Fruit fly (Drosophila melanogaster) whole organism, embryonic: ENCODE data around the gene CG13699.

Source experiments
- B-H1 ChIP-seq: fragments of 200-800 bp; sonication (Bioruptor generic); IDR thresholded peaks from 3 replicates; pipeline ENCODE4 v1.3.6; 2022; ENCODE audit warnings: missing biosample characterization, missing genetic modification characterization
- Bdp1 ChIP-seq: fragments of 200-800 bp; sonication (Bioruptor generic); optimal IDR thresholded peaks from 3 replicates; lab custom pipeline; 2016; ENCODE audit warnings: missing biosample characterization, missing genetic modification characterization
- CG10274 ChIP-seq: fragments of 200-800 bp; sonication (Bioruptor generic); optimal IDR thresholded peaks from 3 replicates; lab custom pipeline; 2017; ENCODE audit warnings: missing biosample characterization, mild to moderate bottlenecking, missing genetic modification characterization
- CG11723 ChIP-seq: fragments of 200-800 bp; sonication (Bioruptor generic); optimal IDR thresholded peaks from 2 replicates; lab custom pipeline; 2017; ENCODE audit warnings: missing biosample characterization, mild to moderate bottlenecking, missing genetic modification characterization
- CG13894 ChIP-seq: fragments of 200-800 bp; sonication (Bioruptor generic); optimal IDR thresholded peaks from 3 replicates; lab custom pipeline; 2018; ENCODE audit warnings: missing biosample characterization, mild to moderate bottlenecking, missing genetic modification characterization, moderate library complexity
- CG14050 ChIP-seq: fragments of 200-800 bp; sonication (Bioruptor generic); IDR thresholded peaks from 3 replicates; pipeline ENCODE4 v1.3.6; 2022; ENCODE audit warnings: missing biosample characterization, missing genetic modification characterization
- CG1529 ChIP-seq: fragments of 200-800 bp; sonication (Bioruptor generic); optimal IDR thresholded peaks from 3 replicates; lab custom pipeline; 2018; ENCODE audit warnings: missing biosample characterization, missing genetic modification characterization
- CG3838 ChIP-seq: fragments of 200-800 bp; sonication (Bioruptor generic); optimal IDR thresholded peaks from 3 replicates; lab custom pipeline; 2016; ENCODE audit warnings: missing biosample characterization, missing genetic modification characterization
- CG4282 ChIP-seq: fragments of 200-800 bp; sonication (Bioruptor generic); optimal IDR thresholded peaks from 2 replicates; lab custom pipeline; 2016; ENCODE audit warnings: missing biosample characterization, missing genetic modification characterization
- CG4820 ChIP-seq: fragments of 200-800 bp; sonication (Bioruptor generic); optimal IDR thresholded peaks from 3 replicates; lab custom pipeline; 2016; ENCODE audit warnings: missing biosample characterization, missing genetic modification characterization
- CG4854 ChIP-seq: fragments of 200-800 bp; sonication (Bioruptor generic); optimal IDR thresholded peaks from 2 replicates; lab custom pipeline; 2016; ENCODE audit warnings: missing biosample characterization, missing genetic modification characterization, inconsistent platforms
- CG5245 ChIP-seq: fragments of 200-800 bp; sonication (Bioruptor generic); optimal IDR thresholded peaks from 3 replicates; lab custom pipeline; 2016; ENCODE audit warnings: missing biosample characterization, missing genetic modification characterization
- CG5953 ChIP-seq: fragments of 200-800 bp; sonication (Bioruptor generic); IDR thresholded peaks from 2 replicates; pipeline ENCODE4 v1.3.6; 2022; ENCODE audit warnings: missing biosample characterization, missing genetic modification characterization
- CG6813 ChIP-seq: fragments of 200-800 bp; sonication (Bioruptor generic); optimal IDR thresholded peaks from 2 replicates; lab custom pipeline; 2017; ENCODE audit warnings: missing biosample characterization, missing genetic modification characterization, mild to moderate bottlenecking, moderate library complexity, missing genetic modification reagents
- CG8388 ChIP-seq: fragments of 200-800 bp; sonication (Bioruptor generic); optimal IDR thresholded peaks from 2 replicates; lab custom pipeline; 2019; ENCODE audit warnings: missing biosample characterization, mild to moderate bottlenecking, missing genetic modification characterization, moderate library complexity
- CG8944 ChIP-seq: fragments of 200-800 bp; sonication (Bioruptor generic); optimal IDR thresholded peaks from 3 replicates; lab custom pipeline; 2016; ENCODE audit warnings: missing biosample characterization, missing genetic modification characterization
- Camta ChIP-seq: fragments of 200-800 bp; sonication (Bioruptor generic); optimal IDR thresholded peaks from 2 replicates; lab custom pipeline; 2016; ENCODE audit warnings: missing biosample characterization, missing genetic modification characterization
- D19B ChIP-seq: fragments of 200-800 bp; sonication (Bioruptor generic); optimal IDR thresholded peaks from 2 replicates; lab custom pipeline; 2017; ENCODE audit warnings: missing biosample characterization, mild to moderate bottlenecking, missing genetic modification characterization
- Dip3 ChIP-seq: fragments of 200-800 bp; sonication (Bioruptor generic); optimal IDR thresholded peaks from 3 replicates; lab custom pipeline; 2016; ENCODE audit warnings: missing biosample characterization, missing genetic modification characterization
- Dll ChIP-seq: fragments of 200-800 bp; sonication (Bioruptor generic); IDR thresholded peaks from 4 replicates; pipeline ENCODE4 v1.3.6; 2022; ENCODE audit warnings: missing biosample characterization, missing genetic modification characterization; ENCODE audit not compliant: partially characterized antibody
- Drgx ChIP-seq: fragments of 200-800 bp; sonication (Bioruptor generic); IDR thresholded peaks from 2 replicates; pipeline ENCODE4 v1.3.6; 2022; ENCODE audit warnings: missing biosample characterization, missing genetic modification characterization
- HLH3B ChIP-seq: fragments of 200-800 bp; sonication (Bioruptor generic); IDR thresholded peaks from 2 replicates; pipeline ENCODE4 v1.3.6; 2022; ENCODE audit warnings: missing biosample characterization, missing genetic modification characterization
- Hr78 ChIP-seq, 2 experiments: fragments of 200-800 bp in 1 of 2; fragments of >200 bp in 1 of 2; sonication (Bioruptor generic) in 1 of 2; optimal IDR thresholded peaks; 2 replicates each; lab custom pipeline; 2017 to 2019; ENCODE audit warnings: missing biosample characterization in 2 of 2, missing genetic modification characterization in 2 of 2, mild to moderate bottlenecking in 1 of 2, moderate library complexity in 1 of 2
- Max ChIP-seq: fragments of 200-800 bp; sonication (Bioruptor generic); optimal IDR thresholded peaks from 2 replicates; lab custom pipeline; 2016; ENCODE audit warnings: missing biosample characterization, mild to moderate bottlenecking, missing genetic modification characterization
- Meics ChIP-seq: fragments of 200-800 bp; sonication (Bioruptor generic); optimal IDR thresholded peaks from 2 replicates; lab custom pipeline; 2017; ENCODE audit warnings: missing biosample characterization, mild to moderate bottlenecking, missing genetic modification characterization
- NC2β ChIP-seq: fragments of 200-800 bp; sonication (Bioruptor generic); optimal IDR thresholded peaks from 2 replicates; lab custom pipeline; 2016; ENCODE audit warnings: missing biosample characterization, missing genetic modification characterization
- Nf-YC ChIP-seq: fragments of 200-800 bp; optimal IDR thresholded peaks from 3 replicates; lab custom pipeline; 2019; ENCODE audit warnings: missing biosample characterization, mild to moderate bottlenecking, missing genetic modification characterization, moderate library complexity
- Taf1 ChIP-seq: fragments of 200-800 bp; sonication (Bioruptor generic); IDR thresholded peaks from 2 replicates; pipeline ENCODE4 v1.3.6; 2022; ENCODE audit warnings: missing biosample characterization, missing genetic modification characterization
- Vsx1 ChIP-seq: fragments of 200-800 bp; sonication (Bioruptor generic); optimal IDR thresholded peaks from 2 replicates; lab custom pipeline; 2017; ENCODE audit warnings: missing biosample characterization, mild to moderate bottlenecking, missing genetic modification characterization, missing genetic modification reagents
- Xrp1 ChIP-seq: fragments of 200-800 bp; sonication (Bioruptor generic); IDR thresholded peaks from 2 replicates; pipeline ENCODE4 v1.3.6; 2022; ENCODE audit warnings: missing biosample characterization, missing genetic modification characterization
- ase ChIP-seq: fragments of 200-800 bp; sonication (Bioruptor generic); IDR thresholded peaks from 3 replicates; pipeline ENCODE4 v1.3.6; 2022; ENCODE audit warnings: missing biosample characterization, missing genetic modification characterization
- bbx ChIP-seq: fragments of 200-800 bp; sonication (Bioruptor generic); IDR thresholded peaks from 2 replicates; pipeline ENCODE4 v1.3.6; 2022; ENCODE audit warnings: missing biosample characterization, missing genetic modification characterization; ENCODE audit not compliant: partially characterized antibody
- bsh ChIP-seq, 2 experiments: fragments of 200-800 bp; sonication (Bioruptor generic); optimal IDR thresholded peaks; 2 replicates each; lab custom pipeline; 2017 to 2018; ENCODE audit warnings: mild to moderate bottlenecking in 2 of 2, missing biosample characterization in 2 of 2, missing genetic modification characterization in 2 of 2, moderate library complexity in 1 of 2
- cato ChIP-seq: fragments of 200-800 bp; sonication (Bioruptor generic); optimal IDR thresholded peaks from 2 replicates; lab custom pipeline; 2016; ENCODE audit warnings: missing biosample characterization, missing genetic modification characterization, borderline replicate concordance
- cg ChIP-seq: fragments of 200-800 bp; sonication (Bioruptor generic); optimal IDR thresholded peaks from 3 replicates; lab custom pipeline; 2019; ENCODE audit warnings: missing biosample characterization, mild to moderate bottlenecking, missing genetic modification characterization, moderate library complexity
- chif ChIP-seq, 2 experiments: fragments of 200-800 bp; sonication (Bioruptor generic); optimal IDR thresholded peaks; 3 replicates each; lab custom pipeline; 2016; ENCODE audit warnings: missing biosample characterization in 2 of 2, missing genetic modification characterization in 2 of 2
- da ChIP-seq: fragments of 200-800 bp; sonication (Bioruptor generic); optimal IDR thresholded peaks from 2 replicates; lab custom pipeline; 2016; ENCODE audit warnings: missing biosample characterization, missing genetic modification characterization
- dm ChIP-seq: fragments of 200-800 bp; sonication (Bioruptor generic); optimal IDR thresholded peaks from 3 replicates; lab custom pipeline; 2016; ENCODE audit warnings: missing biosample characterization, missing genetic modification characterization
- eve ChIP-seq, 2 experiments: fragments of >200 bp; optimal IDR thresholded peaks; 2 replicates each; lab custom pipeline; 2017; ENCODE audit warnings: missing biosample characterization in 2 of 2, missing genetic modification characterization in 2 of 2
- gce ChIP-seq: fragments of 200-800 bp; sonication (Bioruptor generic); IDR thresholded peaks from 3 replicates; pipeline ENCODE4 v1.3.6; 2022; ENCODE audit warnings: missing biosample characterization, missing genetic modification characterization
- gro ChIP-seq: fragments of 200-800 bp; sonication (Bioruptor generic); optimal IDR thresholded peaks from 2 replicates; lab custom pipeline; 2016; ENCODE audit warnings: missing biosample characterization, missing genetic modification characterization
- lmd ChIP-seq: fragments of 200-800 bp; sonication (Bioruptor generic); IDR thresholded peaks from 2 replicates; pipeline ENCODE4 v1.3.6; 2022; ENCODE audit warnings: missing biosample characterization, missing genetic modification characterization
- mam ChIP-seq: fragments of 200-800 bp; sonication (Bioruptor generic); optimal IDR thresholded peaks from 3 replicates; lab custom pipeline; 2016; ENCODE audit warnings: missing biosample characterization, missing genetic modification characterization
- nerfin-1 ChIP-seq: fragments of 200-800 bp; sonication (Bioruptor generic); optimal IDR thresholded peaks from 3 replicates; lab custom pipeline; 2019; ENCODE audit warnings: missing biosample characterization, mild to moderate bottlenecking, missing genetic modification characterization, moderate library complexity
- oc ChIP-seq: fragments of 200-800 bp; sonication (Bioruptor generic); optimal IDR thresholded peaks from 2 replicates; lab custom pipeline; 2018; ENCODE audit warnings: missing biosample characterization, mild to moderate bottlenecking, missing genetic modification characterization, moderate library complexity
- slou ChIP-seq: fragments of 200-800 bp; sonication (Bioruptor generic); optimal IDR thresholded peaks from 3 replicates; lab custom pipeline; 2016; ENCODE audit warnings: missing biosample characterization, missing genetic modification characterization
- so ChIP-seq: fragments of 200-800 bp; sonication (Bioruptor generic); IDR thresholded peaks from 3 replicates; pipeline ENCODE4 v1.3.6; 2022; ENCODE audit warnings: missing biosample characterization, missing genetic modification characterization
- tin ChIP-seq: fragments of 200-800 bp; sonication (Bioruptor generic); optimal IDR thresholded peaks from 3 replicates; lab custom pipeline; 2016; ENCODE audit warnings: missing biosample characterization, missing genetic modification characterization
- tll ChIP-seq, 2 experiments: fragments of 200-800 bp in 1 of 2; fragments of >200 bp in 1 of 2; sonication (Bioruptor generic) in 1 of 2; optimal IDR thresholded peaks; 2 replicates each; lab custom pipeline; 2017 to 2019; ENCODE audit warnings: missing biosample characterization in 2 of 2, missing genetic modification characterization in 2 of 2, mild to moderate bottlenecking in 1 of 2, moderate library complexity in 1 of 2
- unpg ChIP-seq: fragments of 200-800 bp; sonication (Bioruptor generic); optimal IDR thresholded peaks from 3 replicates; lab custom pipeline; 2018; ENCODE audit warnings: missing biosample characterization, mild to moderate bottlenecking, missing genetic modification characterization, moderate library complexity

The CG13699 gene

DNA sequence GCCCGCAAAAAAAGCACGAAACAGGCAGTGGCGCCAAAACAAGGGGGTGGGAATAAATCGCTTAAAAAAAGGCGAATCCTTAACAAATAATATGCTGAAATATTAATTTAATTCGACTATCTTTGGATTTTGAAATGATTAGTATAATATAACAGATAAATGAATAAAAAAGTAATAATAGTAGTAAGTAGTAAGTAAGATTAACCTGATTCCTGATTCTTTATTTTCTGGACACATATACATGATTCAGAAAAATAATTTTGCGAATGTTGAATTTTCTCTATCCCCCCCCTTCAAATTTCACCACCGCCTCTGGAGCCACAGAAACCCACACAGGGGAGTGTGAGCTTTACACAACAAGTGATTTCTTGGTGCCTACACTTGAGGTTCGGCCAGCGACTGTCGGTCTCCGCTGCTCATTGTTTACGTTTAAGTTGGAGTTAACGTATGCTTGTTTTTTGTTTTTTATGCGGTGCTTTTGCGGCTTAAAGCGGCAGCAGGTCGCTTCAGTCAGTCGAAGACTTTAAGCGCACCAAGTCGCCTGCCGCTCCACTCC, 13.8 kb downstream of the CG13699 start, which contains the start of gene CG7330 (continued):
- TF ChIP-seq Meics (GFP tag; lab: Kevin White, UChicago) (peak; percentile 93), CG4820 (GFP tag; lab: Kevin White, UChicago) (peak; percentile 85), CG4282 (GFP tag; lab: Kevin White, UChicago) (no peak), cato (peak; percentile 88), so (GFP tag; lab: Robert Waterston, UW) (peak; percentile 94; the same call in 2 of the 3 replicates), Nf-YC (tag; lab: Kevin White, UChicago) (peak; percentile 86), CG1529 (peak; percentile 89), slou (GFP tag; lab: Kevin White, UChicago) (peak; percentile 55), chif (GFP tag; optimal IDR thresholded peaks at IDR 0.05; lab: Kevin White, UChicago) (peak; percentile 46 to 49), Bdp1 (peak; percentile 25), CG8944 (GFP tag; lab: Kevin White, UChicago) (no peak), gro (GFP tag; lab: Kevin White, UChicago) (peak; percentile 14), ase (peak; percentile 75; the same call in 2 of the 3 replicates), D19B (GFP tag; lab: Kevin White, UChicago) (peak; percentile 76), CG13894 (tag; lab: Kevin White, UChicago) (peak; percentile 29), Hr78 (GFP tag; optimal IDR thresholded peaks at IDR 0.05; lab: Kevin White, UChicago) (peak in 1 of 2 experiments; percentile 82), da (GFP tag; lab: Kevin White, UChicago) (no peak), eve (GFP tag; optimal IDR thresholded peaks at IDR 0.05; lab: Kevin White, UChicago) (peak in 1 of 2 experiments; percentile 98), unpg (GFP tag; lab: Kevin White, UChicago) (peak; percentile 92), CG5245 (peak; percentile 78), CG5953 (peak; percentile 75), CG11723 (peak; percentile 89), CG3838 (GFP tag; lab: Kevin White, UChicago) (no peak), Vsx1 (GFP tag; lab: Kevin White, UChicago) (peak; percentile 72), Camta (GFP tag; lab: Kevin White, UChicago) (peak; percentile 38), HLH3B (GFP tag; lab: Robert Waterston, UW) (peak; percentile 88), dm (GFP tag; lab: Kevin White, UChicago) (no peak), bbx (GFP tag; lab: Robert Waterston, UW) (no peak), Drgx (peak; percentile 95), CG4854 (GFP tag; lab: Kevin White, UChicago) (peak; percentile 63), nerfin-1 (tag; lab: Kevin White, UChicago) (peak; percentile 92), NC2β (GFP tag; lab: Kevin White, UChicago) (no peak), bsh (GFP tag; optimal IDR thresholded peaks at IDR 0.05; lab: Kevin White, UChicago) (peak; percentile 24 to 72), tin (GFP tag; lab: Kevin White, UChicago) (peak; percentile 87), Max (peak; percentile 77), CG14050 (peak; percentile 87), B-H1 (GFP tag; lab: Robert Waterston, UW) (peak; percentile 83; the same call in 2 of the 3 replicates), oc (tag; lab: Kevin White, UChicago) (peak; percentile 87), CG6813 (peak; percentile 84), Dip3 (GFP tag; lab: Kevin White, UChicago) (peak; percentile 55), tll (GFP tag; optimal IDR thresholded peaks at IDR 0.05; lab: Kevin White, UChicago) (no peak), cg (no peak), Taf1 (GFP tag; lab: Robert Waterston, UW) (peak; percentile 34; the same call in 1 of the 2 replicates), Dll (GFP tag; lab: Robert Waterston, UW) (no peak), mam (GFP tag; lab: Kevin White, UChicago) (peak; percentile 54), Xrp1 (GFP tag; lab: Robert Waterston, UW) (peak; percentile 74), CG10274 (GFP tag; lab: Kevin White, UChicago) (peak; percentile 61), lmd (GFP tag; lab: Robert Waterston, UW) (peak; percentile 92), CG8388 (GFP tag; lab: Kevin White, UChicago) (peak; percentile 90), gce (GFP tag; lab: Robert Waterston, UW) (peak; percentile 35; the same call in 1 of the 3 replicates)
